Worm (Caenorhabditis elegans) whole organism, early embryonic: ENCODE measurements around the gene dhs-25.

Experiments
- ama-1 ChIP-seq: fragments of 150-350 bp; optimal IDR thresholded peaks from 2 replicates; lab custom pipeline; 2014
- hmbx-1 ChIP-seq: sonication (generic microtip); optimal IDR thresholded peaks from 2 replicates; lab custom pipeline; 2016; ENCODE audit warnings: mild to moderate bottlenecking, missing genetic modification characterization, missing compliant biosample characterization
- pes-1 ChIP-seq: fragments of 200-800 bp; sonication (Bioruptor generic); IDR thresholded peaks from 2 replicates; pipeline ENCODE4 v1.3.6; 2022; ENCODE audit warnings: missing genetic modification reagents, missing genetic modification characterization, missing compliant biosample characterization
- tra-4 ChIP-seq: sonication (generic microtip); optimal IDR thresholded peaks from 2 replicates; lab custom pipeline; 2017; ENCODE audit warnings: missing genetic modification characterization, missing compliant biosample characterization

ce11 chrX:1450352-1450818 lies 35.9 kb upstream of the dhs-25 start, which contains the start of gene W05H7.1:
- TF ChIP-seq hmbx-1 (tag; lab: Kevin White, UChicago) (no peak), ama-1 (no peak), pes-1 (GFP tag; lab: Robert Waterston, UW) (no peak), tra-4 (tag; lab: Kevin White, UChicago) (no peak)
